Worm (Caenorhabditis elegans): ENCODE results near the gene W09D6.5.
A peak's percentile ranks its signal among the peaks of the same experiment; 100 is the strongest.

ce11 chrIII:11054532-11055265 lies 33.6 kb upstream of the W09D6.5 start:
- TF ChIP-seq ztf-11 (tag; optimal IDR thresholded peaks at IDR 0.05) (no peak), unc-62 (GFP tag; optimal IDR thresholded peaks at IDR 0.05) (no peak), elt-1 (tag; optimal IDR thresholded peaks at IDR 0.05) (no peak), pha-4 (tag; optimal IDR thresholded peaks at IDR 0.05) (peak; percentile 92), nfya-1 (tag; optimal IDR thresholded peaks at IDR 0.05; ENCODE audit: insufficient read depth) (peak; percentile 92), nhr-12 (tag; optimal IDR thresholded peaks at IDR 0.05) (no peak), skn-1 (tag; optimal IDR thresholded peaks at IDR 0.05) (no peak), ama-1 (optimal IDR thresholded peaks at IDR 0.05) (no peak), nhr-76 (tag; optimal IDR thresholded peaks at IDR 0.05) (no peak), nhr-77 (tag; optimal IDR thresholded peaks at IDR 0.05) (no peak), ceh-16 (tag; optimal IDR thresholded peaks at IDR 0.05) (no peak), unc-39 (tag; optimal IDR thresholded peaks at IDR 0.05) (no peak), snpc-4 (tag; optimal IDR thresholded peaks at IDR 0.05) (peak; percentile 46)

Measured in whole organism, L3 larva.